Worm (Caenorhabditis elegans) whole organism, early embryonic: Measurements from ENCODE around the gene cth-2.

ENCODE experiments used
- ama-1 ChIP-seq: fragments of 150-350 bp; optimal IDR thresholded peaks from 2 replicates; lab custom pipeline; 2014
- ceh-13 ChIP-seq: fragments of 200-800 bp; sonication (Bioruptor generic); optimal IDR thresholded peaks from 2 replicates; lab custom pipeline; 2018; ENCODE audit warnings: mild to moderate bottlenecking, missing genetic modification characterization, missing compliant biosample characterization
- ets-7 ChIP-seq: sonication (generic microtip); optimal IDR thresholded peaks from 2 replicates; lab custom pipeline; 2016; ENCODE audit warnings: missing genotype, missing genetic modification characterization, missing compliant biosample characterization
- hmg-4 ChIP-seq: fragments of 200-800 bp; sonication (Bioruptor generic); optimal IDR thresholded peaks from 2 replicates; lab custom pipeline; 2018; ENCODE audit warnings: mild to moderate bottlenecking, missing genetic modification characterization, missing compliant biosample characterization
- pes-1 ChIP-seq: fragments of 200-800 bp; sonication (Bioruptor generic); IDR thresholded peaks from 2 replicates; pipeline ENCODE4 v1.3.6; 2022; ENCODE audit warnings: missing genetic modification reagents, missing genetic modification characterization, missing compliant biosample characterization
- sea-1 ChIP-seq: fragments of 200-800 bp; sonication (Bioruptor generic); conservative IDR thresholded peaks from 2 replicates; pipeline ENCODE4 v1.3.6; 2022; ENCODE audit warnings: missing genetic modification characterization, missing compliant biosample characterization
- tra-4 ChIP-seq: sonication (generic microtip); optimal IDR thresholded peaks from 2 replicates; lab custom pipeline; 2017; ENCODE audit warnings: missing genetic modification characterization, missing compliant biosample characterization

ce11 chrII:7069866-7070265 is 12.1 kb upstream of the cth-2 start, which contains the start of gene him-14:
- no peak for TF ChIP-seq ama-1 (lab: Kevin White, UChicago)
- no peak for TF ChIP-seq tra-4
- no peak for TF ChIP-seq ets-7 (tag; lab: Kevin White, UChicago)
- no peak for TF ChIP-seq pes-1 (GFP tag; lab: Robert Waterston, UW)
- no peak for TF ChIP-seq ceh-13 (GFP tag; lab: Kevin White, UChicago)
- TF ChIP-seq hmg-4 (GFP tag; lab: Kevin White, UChicago): no peak
- no peak for TF ChIP-seq sea-1
